Fruit fly (Drosophila melanogaster): ENCODE measurements around the gene CG12259.

The CG12259 gene

DNA sequence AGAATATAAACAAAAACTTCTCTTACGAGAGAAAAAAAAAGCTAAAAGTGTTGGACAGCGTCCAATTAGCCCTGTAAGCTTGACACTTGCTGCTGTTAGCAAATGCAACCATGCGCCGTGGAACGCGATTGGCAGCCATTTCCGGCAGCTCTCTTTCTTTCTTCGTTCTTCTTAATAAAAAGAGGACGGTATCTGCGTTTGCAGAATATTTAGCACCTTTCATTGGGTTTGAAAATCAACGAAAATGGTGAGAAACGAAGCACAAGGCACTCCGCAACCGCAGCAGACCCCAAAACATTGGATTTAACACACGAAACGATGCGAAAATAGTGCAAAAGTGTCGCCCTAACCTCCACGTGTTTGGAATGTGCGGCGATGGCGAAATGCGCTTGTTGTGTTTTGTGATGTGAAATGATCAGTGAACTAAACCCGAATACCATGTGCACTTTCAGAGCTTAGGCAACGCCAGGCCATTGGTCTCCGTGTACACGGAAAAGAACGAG lies 1.8 kb upstream of the CG12259 start, which contains the start of gene RpL4 (continued):
- TF ChIP-seq twi (tag; optimal IDR thresholded peaks at IDR 0.05) (peak; percentile 51), CG31388 (GFP tag; optimal IDR thresholded peaks at IDR 0.05) (peak; percentile 9), Xrp1 (GFP tag; IDR thresholded peaks at IDR 0.05) (no peak; the same call in 1 of the 2 replicates), wor (GFP tag; IDR thresholded peaks at IDR 0.05) (no peak; the same call in 1 of the 2 replicates), Hr3 (GFP tag; optimal IDR thresholded peaks at IDR 0.05) (peak; percentile 61), YL-1 (GFP tag; optimal IDR thresholded peaks at IDR 0.05) (peak; percentile 98), CG17829 (tag; optimal IDR thresholded peaks at IDR 0.05) (no peak), H2.0 (GFP tag; IDR thresholded peaks at IDR 0.05) (peak; percentile 83), hbn (GFP tag; IDR thresholded peaks at IDR 0.05; ENCODE audit: partially characterized antibody) (no peak), zen2 (GFP tag; IDR thresholded peaks at IDR 0.05; ENCODE audit: partially characterized antibody) (no peak), CG2120 (GFP tag; optimal IDR thresholded peaks at IDR 0.05) (peak; percentile 58), her (GFP tag; optimal IDR thresholded peaks at IDR 0.05) (peak; percentile 68), CG9609 (GFP tag; optimal IDR thresholded peaks at IDR 0.05) (peak; percentile 75), amos (GFP tag; IDR thresholded peaks at IDR 0.05; ENCODE audit: partially characterized antibody) (no peak), CG14441 (GFP tag; IDR thresholded peaks at IDR 0.05) (peak; percentile 60), toy (GFP tag; IDR thresholded peaks at IDR 0.05) (peak; percentile 71), CG1602 (GFP tag; optimal IDR thresholded peaks at IDR 0.05) (peak; percentile 39), jigr1 (GFP tag; IDR thresholded peaks at IDR 0.05) (no peak), Meics (GFP tag; optimal IDR thresholded peaks at IDR 0.05) (peak; percentile 93), mld (GFP tag; IDR thresholded peaks at IDR 0.05; ENCODE audit: partially characterized antibody) (0 out of 3 replicates have a peak, but pooled peaks have one; percentile 42), HLH4C (GFP tag; IDR thresholded peaks at IDR 0.05; ENCODE audit: partially characterized antibody) (no peak), fd96Cb (tag; optimal IDR thresholded peaks at IDR 0.05) (peak; percentile 48), CG11504 (tag; optimal IDR thresholded peaks at IDR 0.05) (peak; percentile 71), gsb (GFP tag; IDR thresholded peaks at IDR 0.05) (peak; percentile 51; the same call in 1 of the 2 replicates), CG14710 (tag; optimal IDR thresholded peaks at IDR 0.05) (peak; percentile 76), pros (GFP tag; optimal IDR thresholded peaks at IDR 0.05) (peak; percentile 25), TFAM (GFP tag; optimal IDR thresholded peaks at IDR 0.05) (peak; percentile 31), CG13123 (GFP tag; optimal IDR thresholded peaks at IDR 0.05) (peak; percentile 65), aop (GFP tag; IDR thresholded peaks at IDR 0.05) (no peak), CG17802 (tag; optimal IDR thresholded peaks at IDR 0.05) (peak; percentile 71), caup (GFP tag; optimal IDR thresholded peaks at IDR 0.05; ENCODE audit: severe bottlenecking) (peak; percentile 96), phol (tag; optimal IDR thresholded peaks at IDR 0.05) (peak; percentile 86), MESR4 (GFP tag; optimal IDR thresholded peaks at IDR 0.05) (peak; percentile 99), sisA (GFP tag; IDR thresholded peaks at IDR 0.05) (0 out of 2 replicates have a peak, but pooled peaks have one; percentile 11), CG10209 (GFP tag; optimal IDR thresholded peaks at IDR 0.05) (peak; percentile 91), CG9215 (GFP tag; IDR thresholded peaks at IDR 0.05) (no peak), HHEX (GFP tag; optimal IDR thresholded peaks at IDR 0.05) (peak; percentile 87), oc (tag; optimal IDR thresholded peaks at IDR 0.05) (peak; percentile 44), NFAT (GFP tag; IDR thresholded peaks at IDR 0.05) (peak; percentile 79), MBD-R2 (GFP tag; IDR thresholded peaks at IDR 0.05) (peak; percentile 48; the same call in 1 of the 2 replicates), cg (GFP tag; optimal IDR thresholded peaks at IDR 0.05) (no peak), stc (GFP tag; IDR thresholded peaks at IDR 0.05) (peak; percentile 71), gt (GFP tag; IDR thresholded peaks at IDR 0.05) (no peak), Dref (GFP tag; IDR thresholded peaks at IDR 0.05) (peak; percentile 41; the same call in 1 of the 2 replicates), emc (GFP tag; optimal IDR thresholded peaks at IDR 0.05) (peak; percentile 66), z (GFP tag; IDR thresholded peaks at IDR 0.05) (no peak), vfl (GFP tag; optimal IDR thresholded peaks at IDR 0.05) (no peak), CG8388 (GFP tag; optimal IDR thresholded peaks at IDR 0.05) (peak; percentile 71), odd (GFP tag; optimal IDR thresholded peaks at IDR 0.05) (peak; percentile 94), nmo (GFP tag; optimal IDR thresholded peaks at IDR 0.05) (peak; percentile 71)

Measured in whole organism, embryonic.